Fruit fly (Drosophila melanogaster) S2 (cell line): ENCODE results near the gene CG46430.

Source experiments
- CG8478 ChIP-seq: fragments of >200 bp; optimal IDR thresholded peaks from 2 replicates; lab custom pipeline; 2018
- CTCF ChIP-seq, 2 experiments: fragments of >200 bp; optimal IDR thresholded peaks; 2 replicates each; lab custom pipeline; 2018

CG46430 gene

DNA sequence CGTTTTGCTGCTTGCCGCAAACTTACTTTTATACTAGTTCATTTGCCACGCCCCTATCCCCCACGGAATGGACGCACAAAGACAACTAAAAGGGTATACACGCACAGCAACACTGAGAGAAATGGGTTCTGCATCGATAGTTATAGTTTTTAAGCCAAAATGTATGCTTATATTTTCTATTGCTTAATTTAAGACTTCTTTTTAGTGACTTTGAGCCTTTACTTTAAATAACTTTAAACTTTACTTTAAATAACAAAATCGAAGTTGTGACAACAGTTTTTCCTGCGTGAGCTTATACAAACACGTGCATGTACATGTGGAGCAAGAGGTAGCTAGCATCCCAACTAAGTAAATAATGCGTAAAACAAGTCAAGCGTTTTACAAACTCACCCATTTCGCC lies 4.2 kb downstream of the CG46430 start:
- no peak for TF ChIP-seq CG8478
- TF ChIP-seq CTCF (optimal IDR thresholded peaks at IDR 0.05; lab: Kevin White, UChicago), result no peak

DNA sequence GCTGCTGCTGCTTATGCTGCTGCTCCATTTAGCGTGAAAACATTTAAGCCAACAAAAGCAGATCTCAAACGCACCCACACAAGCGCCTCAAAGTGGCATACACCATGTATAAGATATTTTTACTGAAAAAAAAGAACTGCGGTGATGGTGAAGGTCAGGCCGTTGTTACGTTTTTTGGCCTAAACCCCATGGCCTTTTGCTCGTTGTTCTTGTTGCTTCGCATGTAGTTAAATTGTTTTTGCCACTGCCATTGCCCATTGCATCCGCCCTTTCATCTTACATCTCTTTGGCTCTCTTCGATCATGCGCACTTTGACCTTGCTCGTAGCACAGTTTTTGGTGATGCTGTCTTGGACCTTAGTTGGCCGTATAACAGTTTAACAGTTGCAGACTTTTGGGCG lies 7.2 kb downstream of the CG46430 start:
- TF ChIP-seq CTCF (optimal IDR thresholded peaks at IDR 0.05; lab: Kevin White, UChicago), result no peak

DNA sequence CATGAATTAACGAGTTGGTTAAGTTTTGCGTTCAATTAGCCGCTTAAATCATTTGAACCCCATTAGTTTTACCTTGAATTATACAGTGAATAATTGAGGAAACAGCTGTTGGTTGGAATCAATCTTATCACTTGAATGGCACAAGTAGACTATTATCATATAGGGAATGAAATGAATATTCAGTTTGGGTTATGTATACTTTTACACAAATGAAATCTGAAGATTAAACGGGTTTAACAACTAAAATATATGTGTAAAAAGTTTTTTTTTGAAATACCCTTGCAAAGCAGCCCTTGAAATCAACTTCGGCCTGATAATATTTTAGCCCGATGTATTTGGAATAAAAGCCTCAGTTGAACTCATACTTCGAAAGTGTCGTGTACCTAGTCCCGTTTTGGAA lies 12.2 kb downstream of the CG46430 start, which contains the start of gene S-Lap4:
Gene S-Lap4 (plus strand): TSS at position 301 of the 400 bp plus-strand sequence.
- TF ChIP-seq CTCF (optimal IDR thresholded peaks at IDR 0.05; lab: Kevin White, UChicago) (no peak), CG8478 (no peak)

DNA sequence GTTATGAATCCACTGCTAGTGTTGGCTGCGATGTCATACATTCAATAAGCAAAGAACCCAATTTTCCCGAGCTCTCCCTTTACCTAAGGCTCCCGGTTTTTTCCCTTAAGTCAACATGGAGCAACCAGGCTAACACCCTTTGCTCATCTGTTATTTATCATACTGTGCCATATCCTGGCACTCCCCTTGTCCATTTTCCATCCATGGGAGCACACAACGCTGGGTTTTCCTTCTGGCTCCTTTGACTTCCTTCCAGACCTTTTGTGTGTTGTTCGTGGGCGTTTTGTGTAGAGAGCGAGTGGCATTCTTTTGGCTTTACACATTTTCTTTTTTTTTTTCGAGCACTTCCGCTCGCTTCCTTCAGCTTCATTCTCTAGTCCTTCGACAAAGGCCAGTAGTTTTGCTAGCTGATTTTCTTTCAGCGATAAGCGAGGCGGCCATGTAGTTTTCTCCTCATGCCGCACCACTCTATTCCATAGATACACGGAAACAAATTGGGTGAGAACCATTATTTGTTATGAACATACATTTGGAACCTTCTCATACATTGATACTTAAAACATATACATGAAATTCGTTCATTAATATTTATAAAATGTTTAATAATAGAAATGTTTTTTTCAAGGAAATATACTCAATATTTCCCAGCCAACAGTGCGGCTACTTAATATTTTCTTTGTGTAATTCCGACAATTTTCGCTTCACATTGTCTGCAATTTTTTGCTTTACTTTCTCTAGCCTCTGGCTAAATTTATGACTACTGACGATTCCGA lies 17.8 kb downstream of the CG46430 start:
- no peak for TF ChIP-seq CTCF (optimal IDR thresholded peaks at IDR 0.05; lab: Kevin White, UChicago)
- TF ChIP-seq CG8478, result no peak

DNA sequence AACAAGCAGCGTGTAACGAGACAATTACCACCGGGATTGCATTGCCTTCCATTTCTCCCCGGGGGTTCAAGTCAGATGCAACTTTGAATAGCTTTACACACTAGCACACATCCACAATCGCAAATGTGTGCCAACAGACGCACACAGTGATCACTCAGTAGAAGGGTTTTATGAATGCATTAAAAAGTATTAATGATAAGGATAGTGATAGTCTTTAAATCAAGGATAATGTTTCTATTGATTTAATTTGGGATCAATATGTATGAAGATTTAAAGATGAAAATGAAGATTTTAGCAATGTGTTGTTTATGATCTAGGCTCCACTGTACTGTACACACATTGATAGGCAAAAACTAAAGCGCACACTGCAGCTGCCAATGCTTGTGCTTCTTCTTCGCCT lies 26.3 kb downstream of the CG46430 start:
- TF ChIP-seq CTCF (optimal IDR thresholded peaks at IDR 0.05; lab: Kevin White, UChicago) (no peak), CG8478 (no peak)

DNA sequence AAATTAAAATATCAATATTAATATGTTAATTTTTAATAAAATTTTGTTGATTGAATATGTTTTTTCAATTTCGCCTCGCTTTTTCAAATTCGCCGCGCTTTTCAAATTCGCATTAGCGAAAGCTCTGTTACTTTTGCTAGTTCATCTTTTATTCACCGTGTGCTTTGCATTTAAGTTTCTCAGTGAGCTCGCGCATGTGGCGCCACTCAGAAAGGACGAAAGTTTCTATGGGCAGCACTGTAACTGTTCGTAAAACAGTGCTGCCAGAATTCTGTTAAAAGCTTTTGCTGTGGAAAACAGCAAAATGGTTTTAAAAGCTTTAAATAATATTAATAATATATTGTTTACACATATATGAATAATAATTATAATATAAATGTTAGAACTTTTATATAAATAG lies 29.7 kb downstream of the CG46430 start:
- TF ChIP-seq CG8478 (no peak), CTCF (optimal IDR thresholded peaks at IDR 0.05; lab: Kevin White, UChicago) (no peak)

DNA sequence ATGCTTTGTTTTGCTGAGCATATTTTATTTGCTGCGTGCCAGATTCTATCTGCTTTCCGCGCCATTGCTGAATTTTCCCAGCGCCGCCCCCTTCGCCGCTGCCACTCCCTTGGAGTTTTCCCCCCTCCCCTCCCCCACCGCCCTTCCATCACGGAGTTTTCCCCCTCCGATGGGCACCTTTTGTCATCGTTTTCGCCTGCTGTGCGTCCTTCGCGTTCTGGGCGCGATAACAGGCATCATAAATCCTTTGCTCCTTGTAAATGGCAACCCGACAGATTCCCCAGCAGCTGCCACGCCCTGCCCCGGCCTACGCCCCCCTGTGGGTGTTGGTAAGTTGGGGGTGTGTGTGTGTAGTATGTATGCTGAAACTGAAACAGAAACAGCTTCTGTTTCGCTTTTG lies 35.1 kb downstream of the CG46430 start:
- TF ChIP-seq CTCF (optimal IDR thresholded peaks at IDR 0.05; lab: Kevin White, UChicago) (no peak), CG8478 (no peak)

DNA sequence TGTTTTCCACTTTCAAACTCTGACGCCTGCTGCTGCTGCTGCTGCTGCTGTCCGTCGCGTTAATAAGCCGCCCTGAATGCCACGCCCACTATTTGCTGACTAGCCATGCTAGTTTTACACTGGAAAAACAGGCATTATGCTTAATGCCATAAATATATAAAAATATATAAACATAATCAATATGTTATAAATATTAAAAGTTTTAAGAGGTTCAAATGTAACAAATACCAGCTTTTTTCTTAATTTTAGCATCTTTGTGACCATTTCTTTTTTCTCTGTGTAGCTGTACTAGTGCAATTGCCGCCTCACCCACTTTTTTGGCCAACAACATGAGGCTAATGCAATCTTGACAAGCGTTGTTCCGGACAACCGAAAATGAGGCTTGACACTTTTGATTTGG lies 36.5 kb downstream of the CG46430 start:
- TF ChIP-seq CG8478 (no peak), CTCF (optimal IDR thresholded peaks at IDR 0.05; lab: Kevin White, UChicago) (no peak)

DNA sequence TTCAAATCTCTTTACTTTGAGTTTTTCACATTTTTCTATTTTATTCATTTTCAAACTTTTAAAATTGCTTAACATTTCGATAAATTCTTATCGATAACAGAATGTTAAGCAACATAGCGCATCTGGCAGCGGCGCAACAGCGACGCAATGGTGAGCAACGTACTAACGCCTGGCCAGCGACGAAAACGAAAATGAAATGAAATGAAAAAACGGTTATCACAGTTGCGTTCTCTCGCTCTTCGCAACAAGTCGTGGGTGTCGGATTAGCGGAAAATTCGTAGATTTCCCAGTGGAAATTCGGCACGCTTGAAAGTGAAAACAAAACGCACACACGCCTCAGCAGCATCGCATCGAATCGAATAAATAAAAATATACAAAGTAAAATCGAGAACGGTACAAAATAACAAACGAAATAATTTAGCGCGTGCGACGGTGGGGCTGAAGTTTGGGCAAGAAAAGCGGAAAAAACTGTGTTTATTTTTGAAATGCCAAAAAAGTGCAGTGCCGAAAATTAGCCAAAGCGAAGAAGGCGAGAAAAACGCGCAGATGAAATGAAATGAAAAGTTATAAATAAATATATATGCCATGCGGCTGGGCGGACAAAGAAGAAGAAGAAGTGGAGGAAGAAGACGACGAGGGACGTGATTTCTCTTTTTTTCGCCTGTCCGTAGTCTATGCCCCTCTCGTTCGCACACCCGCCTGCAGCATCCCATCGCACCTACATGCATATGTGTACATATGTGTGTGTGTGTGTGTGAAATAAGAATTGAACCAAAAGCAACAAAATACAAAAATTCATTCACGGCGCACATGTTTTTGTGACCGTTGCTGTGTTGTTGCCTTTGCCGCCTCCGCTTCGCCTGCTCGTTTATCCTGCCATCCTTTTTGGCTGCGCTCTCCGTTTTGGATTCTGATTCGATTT lies 37.7 kb downstream of the CG46430 start:
- TF ChIP-seq CG8478, result no peak
- no peak for TF ChIP-seq CTCF (optimal IDR thresholded peaks at IDR 0.05; lab: Kevin White, UChicago)

DNA sequence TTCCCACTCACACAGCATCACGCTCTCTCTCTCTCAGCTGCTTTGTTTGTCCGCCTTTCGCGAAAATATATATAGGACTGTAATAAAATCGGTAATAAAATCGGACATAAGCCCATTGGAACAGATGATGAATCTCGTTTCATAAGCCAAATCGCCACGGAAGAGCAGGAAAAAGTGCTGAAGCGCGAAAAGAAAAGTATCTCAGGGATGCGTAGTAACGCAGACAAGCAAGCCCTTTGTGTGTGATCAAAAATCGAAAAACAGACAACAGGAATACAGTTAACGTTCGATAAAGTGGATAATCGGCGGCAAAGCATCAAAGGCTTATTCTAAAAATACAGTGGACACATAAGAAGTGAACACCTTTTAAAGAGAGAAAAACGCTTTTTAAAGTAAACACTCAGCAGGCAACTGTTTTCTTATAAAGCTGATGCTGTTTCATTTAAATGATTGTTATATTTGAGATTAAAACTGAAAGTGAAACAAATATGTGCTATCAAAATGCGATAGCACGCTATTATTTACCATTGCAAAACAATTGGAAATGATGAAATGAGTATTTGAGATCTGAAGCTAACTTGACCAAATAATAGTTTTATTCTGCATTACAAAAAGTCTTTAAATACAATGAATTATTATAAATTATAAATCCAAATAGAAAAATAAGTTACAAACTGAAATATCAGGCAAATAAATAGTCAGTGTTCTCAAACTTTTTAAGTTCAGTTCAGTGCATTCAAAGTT lies 38.6 kb downstream of the CG46430 start:
- TF ChIP-seq CG8478, result no peak
- TF ChIP-seq CTCF (optimal IDR thresholded peaks at IDR 0.05; lab: Kevin White, UChicago), result no peak

DNA sequence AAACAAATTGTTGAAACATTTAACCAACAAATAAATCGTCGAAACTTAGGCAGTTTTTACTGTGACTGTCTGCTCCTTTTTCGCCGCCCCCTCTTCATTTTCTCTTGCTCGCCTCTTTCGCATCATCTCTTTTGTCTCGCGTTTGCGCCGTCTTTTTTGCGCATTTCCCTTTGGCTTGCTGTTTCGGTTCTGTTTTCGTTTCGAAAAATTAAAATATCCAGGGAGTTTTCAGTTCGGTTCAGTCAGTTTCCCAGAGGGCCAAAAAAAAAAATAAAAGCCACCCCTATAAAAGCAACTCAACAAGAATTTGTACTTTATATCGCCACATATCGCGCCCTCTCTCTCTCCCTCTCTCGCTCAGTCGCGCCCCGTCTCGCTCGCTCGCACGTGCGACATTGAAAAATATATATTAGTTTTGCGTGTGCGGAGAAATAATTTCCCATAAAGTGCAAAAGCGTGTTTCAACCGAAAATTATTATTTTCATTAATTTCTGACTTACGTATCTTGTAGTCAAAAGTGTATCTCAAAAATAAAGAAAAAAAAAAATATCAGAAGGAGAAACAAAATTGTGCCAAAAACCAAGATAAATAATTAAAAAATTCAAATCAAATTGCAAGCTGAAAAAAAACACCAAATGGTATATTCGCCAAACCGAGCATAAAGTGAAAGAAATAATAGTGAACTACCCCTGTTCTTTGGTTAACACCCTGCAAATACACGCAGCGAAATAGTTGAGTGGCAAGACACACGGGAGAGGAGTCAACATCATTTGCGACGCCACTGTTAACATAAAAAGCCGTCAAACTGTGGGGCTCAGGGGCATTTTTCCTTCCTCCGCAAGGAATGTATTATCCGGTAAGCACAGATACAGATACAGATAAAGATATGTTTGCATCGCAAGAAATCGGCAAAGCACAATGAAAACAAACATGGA lies 39.4 kb downstream of the CG46430 start:
- TF ChIP-seq CG8478 (no peak), CTCF (optimal IDR thresholded peaks at IDR 0.05; lab: Kevin White, UChicago) (no peak)

DNA sequence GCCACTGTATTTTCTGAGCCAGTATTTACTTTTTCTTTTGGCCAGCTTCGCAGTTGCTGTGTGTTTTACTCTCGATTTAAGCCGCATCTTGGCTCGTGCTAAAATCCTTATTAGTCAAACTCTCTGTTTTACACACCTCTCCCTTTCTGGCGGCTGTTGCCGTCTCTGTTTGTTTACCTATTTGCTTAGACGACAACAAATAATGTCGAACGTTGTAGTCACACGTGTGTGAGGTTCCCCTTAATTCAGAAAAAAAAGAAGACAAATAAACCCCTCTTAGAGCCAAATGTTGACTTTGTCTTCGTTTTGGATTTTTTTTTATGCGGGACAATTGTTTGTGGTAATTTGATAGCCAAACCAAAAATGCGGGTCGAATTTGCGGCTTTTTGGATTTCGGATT lies 40.6 kb downstream of the CG46430 start:
- TF ChIP-seq CTCF (optimal IDR thresholded peaks at IDR 0.05; lab: Kevin White, UChicago) (no peak), CG8478 (no peak)

DNA sequence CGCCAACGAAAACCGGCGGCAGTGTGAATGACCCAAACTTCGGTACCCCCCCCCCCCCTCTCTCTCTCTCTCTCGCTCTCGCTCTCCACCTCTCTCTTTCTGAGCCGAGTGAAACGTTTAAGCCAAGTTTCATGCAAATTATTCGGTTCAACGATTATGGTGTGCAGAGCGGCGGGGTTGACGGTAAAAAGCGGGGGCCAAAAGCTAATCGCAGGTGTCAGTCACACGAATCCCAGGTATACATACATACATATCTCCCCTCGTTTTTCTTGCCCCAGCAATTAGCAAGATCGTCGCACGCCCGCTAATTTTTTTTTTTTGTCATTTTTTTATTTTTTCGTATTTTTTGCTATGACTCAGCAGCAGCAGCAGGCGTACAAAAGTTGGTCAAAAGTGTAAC lies 43.3 kb downstream of the CG46430 start:
- TF ChIP-seq CTCF (optimal IDR thresholded peaks at IDR 0.05; lab: Kevin White, UChicago) (no peak), CG8478 (no peak)
